Fruit fly (Drosophila melanogaster): ENCODE measurements around the gene CG15021.

DNA sequence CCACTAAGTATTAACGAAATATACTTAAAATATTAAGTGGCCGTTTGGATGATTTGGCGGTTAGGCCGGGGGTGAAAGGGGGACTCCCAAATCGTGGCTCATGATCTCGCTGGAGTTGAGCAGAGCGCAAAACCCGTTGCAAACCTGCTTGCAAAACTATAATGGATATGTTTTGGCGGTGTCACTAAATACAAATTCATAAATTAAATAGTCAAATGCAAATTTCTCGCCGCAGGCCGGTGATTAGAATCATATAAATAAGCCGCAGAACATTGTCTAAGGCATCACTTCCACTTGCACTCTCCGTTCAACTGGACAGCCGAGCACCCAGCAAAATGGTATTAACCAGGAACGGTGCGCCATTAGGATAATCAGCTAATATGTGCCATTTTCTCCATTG, 46.0 kb downstream of the CG15021 start, which contains the start of gene CG11350:
- no peak for TF ChIP-seq CG14711 (tag; optimal IDR thresholded peaks at IDR 0.05)
- no peak for TF ChIP-seq CG33017 (tag; optimal IDR thresholded peaks at IDR 0.05)
- TF ChIP-seq CG11617 (GFP tag; optimal IDR thresholded peaks at IDR 0.05): no peak
- no peak for TF ChIP-seq cic (GFP tag; optimal IDR thresholded peaks at IDR 0.05)
- TF ChIP-seq bab1 (GFP tag; optimal IDR thresholded peaks at IDR 0.05): no peak
- no peak for TF ChIP-seq kay (GFP tag; ENCODE audit: borderline replicate concordance)
- TF ChIP-seq CG1620 (GFP tag; optimal IDR thresholded peaks at IDR 0.05): no peak
- no peak for TF ChIP-seq CG7101 (tag; optimal IDR thresholded peaks at IDR 0.05)
- no peak for TF ChIP-seq tj (GFP tag; optimal IDR thresholded peaks at IDR 0.05)
- no peak for TF ChIP-seq Clk (GFP tag; optimal IDR thresholded peaks at IDR 0.05)
- TF ChIP-seq Hr96 (GFP tag; optimal IDR thresholded peaks at IDR 0.05): no peak
- no peak for TF ChIP-seq CG7045 (GFP tag; optimal IDR thresholded peaks at IDR 0.05)
- TF ChIP-seq CG5204 (GFP tag; optimal IDR thresholded peaks at IDR 0.05): no peak
- TF ChIP-seq Crg-1 (GFP tag; optimal IDR thresholded peaks at IDR 0.05): no peak
